ENCODE assay signal across 2 worm cellular contexts in genomic region chrIII:1354523-1354922, ce11.
TF ChIP-seq lines count a peak whose summit lies in the region.

No protein-coding gene starts in this region.

TF ChIP-seq in whole organism, L4 larva, 104 proteins besides CTCF, POLR2A, EP300 and RAD21:
- TF ChIP-seq lim-7 (GFP tag; IDR thresholded peaks at IDR 0.05; lab: Robert Waterston, UW): 0 out of 2 replicates have a peak, but pooled peaks have one; percentile 59
- no peak for TF ChIP-seq lin-1 (GFP tag; IDR thresholded peaks at IDR 0.05; lab: Robert Waterston, UW)

TF ChIP-seq in whole organism, young adult, 124 proteins besides CTCF, POLR2A, EP300 and RAD21:
- TF ChIP-seq fkh-3 (tag; optimal IDR thresholded peaks at IDR 0.05; lab: Kevin White, UChicago) (no peak), tbp1 (GFP tag; optimal IDR thresholded peaks at IDR 0.05; lab: Kevin White, UChicago) (peak; percentile 85), nfya-1 (tag; optimal IDR thresholded peaks at IDR 0.05; lab: Kevin White, UChicago; ENCODE audit: borderline replicate concordance, insufficient read depth) (no peak), snpc-1.1 (tag; optimal IDR thresholded peaks at IDR 0.05; lab: Kevin White, UChicago; ENCODE audit: insufficient read depth) (peak; percentile 25), ztf-18 (tag; optimal IDR thresholded peaks at IDR 0.05; lab: Kevin White, UChicago) (no peak), die-1 (tag; optimal IDR thresholded peaks at IDR 0.05; lab: Kevin White, UChicago) (peak; percentile 25), ztf-26 (tag; optimal IDR thresholded peaks at IDR 0.05; lab: Kevin White, UChicago) (no peak), rpc-1 (optimal IDR thresholded peaks at IDR 0.05; lab: Kevin White, UChicago) (peak; percentile 49), rpc-1 (tag; optimal IDR thresholded peaks at IDR 0.05; lab: Kevin White, UChicago) (peak; percentile 72), Y53G8AR.9 (GFP tag; conservative IDR thresholded peaks at IDR 0.05; lab: Robert Waterston, UW) (no peak), let-607 (tag; optimal IDR thresholded peaks at IDR 0.05; lab: Kevin White, UChicago) (no peak), lin-26 (GFP tag; IDR thresholded peaks at IDR 0.05; lab: Robert Waterston, UW) (peak; percentile 64; the same call in 1 of the 2 replicates), B0261.1 (tag; optimal IDR thresholded peaks at IDR 0.05; lab: Kevin White, UChicago) (peak; percentile 68), atf-7 (tag; optimal IDR thresholded peaks at IDR 0.05; lab: Kevin White, UChicago) (no peak), dpff-1 (tag; optimal IDR thresholded peaks at IDR 0.05; lab: Kevin White, UChicago) (no peak), him-1 (tag; optimal IDR thresholded peaks at IDR 0.05; lab: Kevin White, UChicago) (peak; percentile 33), bed-2 (GFP tag; IDR thresholded peaks at IDR 0.05; lab: Robert Waterston, UW) (no peak), nfyb-1 (GFP tag; IDR thresholded peaks at IDR 0.05; lab: Robert Waterston, UW) (0 out of 2 replicates have a peak, but pooled peaks have one; percentile 36)
TF ChIP-seq in whole organism, young adult: peak in this region for 8.
